Worm (Caenorhabditis elegans) whole organism, mixed stage, embryonic: ENCODE results near the gene ascc-1.

Experiments
- M03D4.4 ChIP-seq: sonication (generic microtip); optimal IDR thresholded peaks from 2 replicates; lab custom pipeline; 2017; ENCODE audit warnings: mild to moderate bottlenecking, missing genetic modification characterization, missing compliant biosample characterization
- bed-3 ChIP-seq: fragments of 200-800 bp; sonication (Bioruptor generic); optimal IDR thresholded peaks from 3 replicates; lab custom pipeline; 2018; ENCODE audit warnings: mild to moderate bottlenecking, missing genetic modification characterization, moderate library complexity, missing compliant biosample characterization
- blmp-1 ChIP-seq: fragments of 150-350 bp; optimal IDR thresholded peaks from 2 replicates; lab custom pipeline; 2014; ENCODE audit warnings: missing biosample characterization, missing genetic modification characterization
- ceh-39 ChIP-seq: fragments of 150-350 bp; optimal IDR thresholded peaks from 2 replicates; lab custom pipeline; 2014; ENCODE audit warnings: missing biosample characterization, missing genetic modification characterization
- ceh-43 ChIP-seq: fragments of 200-800 bp; sonication (Bioruptor generic); optimal IDR thresholded peaks from 2 replicates; lab custom pipeline; 2018; ENCODE audit warnings: mild to moderate bottlenecking, missing genetic modification characterization, moderate library complexity, missing compliant biosample characterization
- ceh-83 ChIP-seq: fragments of 200-800 bp; sonication (Bioruptor generic); optimal IDR thresholded peaks from 2 replicates; lab custom pipeline; 2018; ENCODE audit warnings: mild to moderate bottlenecking, missing genetic modification characterization, missing compliant biosample characterization
- ces-1 ChIP-seq: fragments of 150-350 bp; optimal IDR thresholded peaks from 2 replicates; lab custom pipeline; 2014; ENCODE audit warnings: missing biosample characterization, missing genetic modification reagents, missing genetic modification characterization
- cnd-1 ChIP-seq: fragments of 200-800 bp; sonication (Bioruptor generic); optimal IDR thresholded peaks from 2 replicates; lab custom pipeline; 2018; ENCODE audit warnings: mild to moderate bottlenecking, missing genetic modification characterization, missing compliant biosample characterization
- drap-1 ChIP-seq: fragments of 200-800 bp; sonication (Bioruptor generic); optimal IDR thresholded peaks from 3 replicates; lab custom pipeline; 2018; ENCODE audit warnings: mild to moderate bottlenecking, missing genetic modification characterization, missing compliant biosample characterization
- elt-1 ChIP-seq: sonication (generic microtip); optimal IDR thresholded peaks from 2 replicates; lab custom pipeline; 2017; ENCODE audit warnings: missing genetic modification characterization, mild to moderate bottlenecking, missing compliant biosample characterization, antibody characterized with exemption, moderate library complexity, borderline replicate concordance; ENCODE audit not compliant: insufficient read depth
- elt-3 ChIP-seq: fragments of 150-350 bp; optimal IDR thresholded peaks from 2 replicates; lab custom pipeline; 2014; ENCODE audit warnings: missing biosample characterization, missing genetic modification characterization
- flh-1 ChIP-seq: fragments of 200-800 bp; sonication (Bioruptor generic); optimal IDR thresholded peaks from 2 replicates; lab custom pipeline; 2018; ENCODE audit warnings: mild to moderate bottlenecking, missing genetic modification characterization, moderate library complexity, missing compliant biosample characterization
- ham-2 ChIP-seq: fragments of 200-800 bp; sonication (Bioruptor generic); optimal IDR thresholded peaks from 2 replicates; lab custom pipeline; 2018; ENCODE audit warnings: mild to moderate bottlenecking, missing genetic modification characterization, missing compliant biosample characterization
- hlh-1 ChIP-seq: fragments of 150-350 bp; optimal IDR thresholded peaks from 2 replicates; lab custom pipeline; 2014; ENCODE audit warnings: missing biosample characterization, missing genetic modification reagents, missing genetic modification characterization
- lin-13 ChIP-seq: fragments of 150-350 bp; optimal IDR thresholded peaks from 2 replicates; lab custom pipeline; 2014; ENCODE audit warnings: missing biosample characterization, missing genetic modification characterization
- lin-32 ChIP-seq: fragments of 200-800 bp; sonication (Bioruptor generic); optimal IDR thresholded peaks from 2 replicates; lab custom pipeline; 2018; ENCODE audit warnings: mild to moderate bottlenecking, missing genetic modification characterization, missing compliant biosample characterization
- lsy-2 ChIP-seq: fragments of 150-350 bp; optimal IDR thresholded peaks from 2 replicates; lab custom pipeline; 2014; ENCODE audit warnings: missing biosample characterization, missing genetic modification characterization
- mab-5 ChIP-seq: fragments of 150-350 bp; optimal IDR thresholded peaks from 2 replicates; lab custom pipeline; 2014; ENCODE audit warnings: missing biosample characterization, missing genetic modification characterization
- mep-1 ChIP-seq: fragments of 150-350 bp; optimal IDR thresholded peaks from 2 replicates; lab custom pipeline; 2017; ENCODE audit warnings: missing biosample characterization, missing genetic modification reagents, missing genetic modification characterization, inconsistent platforms
- mls-2 ChIP-seq: sonication (generic microtip); optimal IDR thresholded peaks from 2 replicates; lab custom pipeline; 2016; ENCODE audit warnings: mild to moderate bottlenecking, missing genetic modification characterization, moderate library complexity, missing compliant biosample characterization
- nhr-12 ChIP-seq: fragments of 150-350 bp; optimal IDR thresholded peaks from 2 replicates; lab custom pipeline; 2014; ENCODE audit warnings: missing biosample characterization, missing genetic modification characterization
- nhr-2 ChIP-seq: fragments of 150-350 bp; optimal IDR thresholded peaks from 2 replicates; lab custom pipeline; 2014; ENCODE audit warnings: missing biosample characterization, missing genetic modification characterization
- nhr-237 ChIP-seq: fragments of 150-350 bp; optimal IDR thresholded peaks from 2 replicates; lab custom pipeline; 2014; ENCODE audit warnings: missing biosample characterization, missing genetic modification characterization
- nhr-28 ChIP-seq: fragments of 150-350 bp; optimal IDR thresholded peaks from 2 replicates; lab custom pipeline; 2014; ENCODE audit warnings: missing biosample characterization, missing genetic modification characterization
- nhr-76 ChIP-seq: sonication (generic microtip); optimal IDR thresholded peaks from 2 replicates; lab custom pipeline; 2017; ENCODE audit warnings: missing biosample characterization, missing genetic modification characterization
- pha-4 ChIP-seq: fragments of 150-350 bp; optimal IDR thresholded peaks from 2 replicates; lab custom pipeline; 2018; ENCODE audit warnings: missing biosample characterization, missing genetic modification reagents, missing genetic modification characterization
- sem-2 ChIP-seq: fragments of 200-800 bp; sonication (Bioruptor generic); optimal IDR thresholded peaks from 2 replicates; lab custom pipeline; 2018; ENCODE audit warnings: mild to moderate bottlenecking, missing genetic modification characterization, missing compliant biosample characterization
- snpc-4 ChIP-seq: fragments of 150-350 bp; optimal IDR thresholded peaks from 2 replicates; lab custom pipeline; 2014; ENCODE audit warnings: missing biosample characterization, missing genetic modification characterization
- sptf-1 ChIP-seq: sonication (generic microtip); optimal IDR thresholded peaks from 2 replicates; lab custom pipeline; 2017; ENCODE audit warnings: mild to moderate bottlenecking, missing genetic modification characterization, moderate library complexity, missing compliant biosample characterization
- tbx-8 ChIP-seq: fragments of 200-800 bp; sonication (Bioruptor generic); optimal IDR thresholded peaks from 2 replicates; lab custom pipeline; 2018; ENCODE audit warnings: mild to moderate bottlenecking, missing genetic modification characterization, moderate library complexity, missing compliant biosample characterization
- unc-120 ChIP-seq: sonication (generic microtip); optimal IDR thresholded peaks from 2 replicates; lab custom pipeline; 2017; ENCODE audit warnings: missing genetic modification characterization, missing compliant biosample characterization; ENCODE audit not compliant: poor library complexity, severe bottlenecking
- unc-39 ChIP-seq: fragments of 150-350 bp; optimal IDR thresholded peaks from 2 replicates; lab custom pipeline; 2014; ENCODE audit warnings: missing biosample characterization, missing genetic modification characterization
- unc-62 ChIP-seq: fragments of 150-350 bp; optimal IDR thresholded peaks from 2 replicates; lab custom pipeline; 2014; ENCODE audit warnings: missing biosample characterization, missing genetic modification reagents, missing genetic modification characterization
- zip-8 ChIP-seq: fragments of 150-350 bp; optimal IDR thresholded peaks from 2 replicates; lab custom pipeline; 2014; ENCODE audit warnings: missing biosample characterization, missing genetic modification characterization
- ztf-11 ChIP-seq: fragments of 150-350 bp; optimal IDR thresholded peaks from 2 replicates; lab custom pipeline; 2014; ENCODE audit warnings: missing biosample characterization, missing genetic modification characterization

Gene ascc-1

DNA sequence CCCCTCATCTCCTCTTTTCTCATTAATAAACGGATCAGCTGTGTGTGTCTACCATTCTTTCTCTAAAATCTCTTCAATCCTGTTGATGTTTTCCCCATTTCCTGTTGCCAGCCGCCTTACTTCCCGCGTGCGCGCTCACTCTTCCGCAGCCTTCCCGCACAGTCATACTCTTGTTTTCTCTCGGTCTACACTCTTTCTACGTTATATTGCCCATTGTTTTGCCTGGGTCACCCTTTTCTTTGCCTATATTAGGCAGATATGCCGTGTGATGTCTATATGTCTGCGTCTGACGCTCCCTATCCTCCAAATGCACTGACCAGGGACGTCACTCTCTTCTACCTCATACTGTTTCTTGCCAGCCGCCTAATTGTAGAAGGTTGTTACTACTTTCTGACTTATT is 8.9 kb downstream of the ascc-1 start:
- TF ChIP-seq unc-62 (peak; percentile 20), pha-4 (peak; percentile 82), nhr-2 (peak; percentile 75), nhr-12 (no peak), ham-2 (GFP tag; lab: Kevin White, UChicago) (peak; percentile 91), lsy-2 (tag; lab: Kevin White, UChicago) (no peak), drap-1 (GFP tag; lab: Kevin White, UChicago) (peak; percentile 47), M03D4.4 (tag; lab: Kevin White, UChicago) (no peak), lin-32 (no peak), zip-8 (tag; lab: Kevin White, UChicago) (no peak), mls-2 (peak; percentile 72), ces-1 (GFP tag; lab: Kevin White, UChicago) (peak; percentile 16), ceh-39 (tag; lab: Kevin White, UChicago) (no peak), hlh-1 (peak; percentile 35), ztf-11 (peak; percentile 72), mab-5 (no peak), mep-1 (tag; lab: Kevin White, UChicago) (peak; percentile 64), bed-3 (no peak), flh-1 (no peak), lin-13 (tag; lab: Kevin White, UChicago) (peak; percentile 17), nhr-76 (tag; lab: Kevin White, UChicago) (no peak), snpc-4 (tag; lab: Kevin White, UChicago) (no peak), sptf-1 (tag; lab: Kevin White, UChicago) (peak; percentile 63), unc-39 (tag; lab: Kevin White, UChicago) (no peak), nhr-28 (no peak), elt-1 (tag; lab: Kevin White, UChicago) (no peak), cnd-1 (peak; percentile 65), elt-3 (tag; lab: Kevin White, UChicago) (peak; percentile 60), sem-2 (no peak), unc-120 (tag; lab: Kevin White, UChicago) (peak; percentile 78), ceh-43 (GFP tag; lab: Kevin White, UChicago) (no peak), ceh-83 (GFP tag; lab: Kevin White, UChicago) (no peak), nhr-237 (tag; lab: Kevin White, UChicago) (peak; percentile 50), tbx-8 (GFP tag; lab: Kevin White, UChicago) (peak; percentile 9), blmp-1 (tag; lab: Kevin White, UChicago) (peak; percentile 38)

ce11 chrII:67663-68062 is 10.2 kb downstream of the ascc-1 start:
- TF ChIP-seq blmp-1 (tag; lab: Kevin White, UChicago) (no peak), sptf-1 (tag; lab: Kevin White, UChicago) (no peak), nhr-76 (tag; lab: Kevin White, UChicago) (no peak), unc-120 (tag; lab: Kevin White, UChicago) (no peak), lsy-2 (tag; lab: Kevin White, UChicago) (no peak), M03D4.4 (tag; lab: Kevin White, UChicago) (no peak), cnd-1 (no peak), lin-32 (no peak)
- TF ChIP-seq, all 35 proteins: peak for 0

ce11 chrII:68757-69156 is 11.3 kb downstream of the ascc-1 start:
- TF ChIP-seq elt-1 (tag; lab: Kevin White, UChicago) = no peak
- no peak for TF ChIP-seq M03D4.4 (tag; lab: Kevin White, UChicago)
- TF ChIP-seq mls-2 = no peak
- TF ChIP-seq sptf-1 (tag; lab: Kevin White, UChicago) = no peak
- TF ChIP-seq ceh-39 (tag; lab: Kevin White, UChicago) = no peak
- TF ChIP-seq snpc-4 (tag; lab: Kevin White, UChicago) = no peak
- no peak for TF ChIP-seq pha-4
- no peak for TF ChIP-seq sem-2
- TF ChIP-seq ces-1 (GFP tag; lab: Kevin White, UChicago) = no peak
- TF ChIP-seq bed-3 = no peak
- no peak for TF ChIP-seq nhr-12
- no peak for TF ChIP-seq nhr-237 (tag; lab: Kevin White, UChicago)
- no peak for TF ChIP-seq mep-1 (tag; lab: Kevin White, UChicago)
- no peak for TF ChIP-seq nhr-76 (tag; lab: Kevin White, UChicago)
- no peak for TF ChIP-seq ham-2 (GFP tag; lab: Kevin White, UChicago)
